Worm (Caenorhabditis elegans) whole organism, L3 larva: ENCODE results near the gene B0507.6.

Experiments
- ZK546.5 ChIP-seq: sonication (generic microtip); optimal IDR thresholded peaks from 2 replicates; lab custom pipeline; 2017; ENCODE audit warnings: missing biosample characterization, missing genetic modification characterization
- egl-27 ChIP-seq: sonication (generic microtip); optimal IDR thresholded peaks from 4 replicates; lab custom pipeline; 2017; ENCODE audit warnings: missing biosample characterization, missing genetic modification reagents, missing genetic modification characterization
- lin-39 ChIP-seq: fragments of 150-350 bp; optimal IDR thresholded peaks from 2 replicates; lab custom pipeline; 2018; ENCODE audit warnings: missing biosample characterization, missing genetic modification reagents, missing genetic modification characterization
- nhr-11 ChIP-seq: fragments of 150-350 bp; optimal IDR thresholded peaks from 2 replicates; lab custom pipeline; 2014; ENCODE audit warnings: missing biosample characterization, missing genetic modification characterization
- nhr-12 ChIP-seq: fragments of 150-350 bp; optimal IDR thresholded peaks from 2 replicates; lab custom pipeline; 2014; ENCODE audit warnings: missing biosample characterization, missing genetic modification characterization
- nhr-28 ChIP-seq: fragments of 150-350 bp; optimal IDR thresholded peaks from 2 replicates; lab custom pipeline; 2014; ENCODE audit warnings: missing biosample characterization, missing genetic modification characterization
- snpc-4 ChIP-seq: fragments of 150-350 bp; optimal IDR thresholded peaks from 2 replicates; lab custom pipeline; 2014; ENCODE audit warnings: missing biosample characterization, missing genetic modification characterization
- tbx-2 ChIP-seq: sonication (generic microtip); optimal IDR thresholded peaks from 2 replicates; lab custom pipeline; 2016; ENCODE audit warnings: mild to moderate bottlenecking, missing genetic modification characterization, missing compliant biosample characterization
- unc-62 ChIP-seq: fragments of 150-350 bp; sonication (generic microtip); optimal IDR thresholded peaks from 4 replicates; lab custom pipeline; 2014; ENCODE audit warnings: missing biosample characterization, missing genetic modification reagents, missing genetic modification characterization
- ztf-4 ChIP-seq: fragments of 150-350 bp; optimal IDR thresholded peaks from 2 replicates; lab custom pipeline; 2014; ENCODE audit warnings: missing biosample characterization, missing genetic modification characterization

DNA sequence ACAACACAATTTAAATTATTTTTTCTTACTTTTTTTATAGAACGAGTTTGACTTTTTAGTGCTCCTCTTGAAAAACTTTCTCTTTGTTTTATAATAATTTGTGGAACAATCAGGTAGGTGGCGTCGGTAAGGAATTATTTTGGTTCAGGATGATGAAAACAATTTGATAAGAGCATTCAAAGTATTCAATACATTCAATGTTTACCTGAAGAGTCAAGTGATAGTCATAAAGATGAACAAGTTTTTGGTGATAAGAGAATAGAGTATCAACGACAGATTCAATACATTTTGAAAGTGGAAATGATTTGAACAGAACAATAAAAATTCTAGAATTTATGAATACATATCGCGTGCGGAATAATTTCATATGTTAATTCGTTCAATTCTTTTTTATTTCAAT, 21.5 kb downstream of the B0507.6 start:
- TF ChIP-seq ztf-4: no peak
- no peak for TF ChIP-seq tbx-2 (tag; lab: Kevin White, UChicago)
- no peak for TF ChIP-seq snpc-4
- TF ChIP-seq nhr-28: no peak
- no peak for TF ChIP-seq nhr-11 (tag; lab: Kevin White, UChicago)
- TF ChIP-seq egl-27 (tag; lab: Kevin White, UChicago): no peak
- TF ChIP-seq unc-62: no peak
- no peak for TF ChIP-seq nhr-12 (tag; lab: Kevin White, UChicago)
- no peak for TF ChIP-seq lin-39
- TF ChIP-seq ZK546.5 (tag; lab: Kevin White, UChicago): no peak
